Fruit fly (Drosophila melanogaster) whole organism, embryonic: Measurements from ENCODE around the gene CG31886.

Experiments
- Antp ChIP-seq: fragments of 200-800 bp; sonication (Bioruptor generic); optimal IDR thresholded peaks from 3 replicates; lab custom pipeline; 2016; ENCODE audit warnings: missing biosample characterization, missing genetic modification characterization
- Atf6 ChIP-seq: fragments of 200-800 bp; sonication (Bioruptor generic); IDR thresholded peaks from 2 replicates; pipeline ENCODE4 v1.3.6; 2022; ENCODE audit warnings: missing biosample characterization, missing genetic modification characterization
- Awh ChIP-seq: fragments of 200-800 bp; sonication (Bioruptor generic); IDR thresholded peaks from 2 replicates; pipeline ENCODE4, ENCODE4 v1.3.6; 2022; ENCODE audit warnings: missing biosample characterization, missing genetic modification characterization
- BEAF-32 ChIP-seq: fragments of 200-800 bp; sonication (Bioruptor generic); optimal IDR thresholded peaks from 3 replicates; lab custom pipeline; 2017; ENCODE audit warnings: missing biosample characterization, missing genetic modification characterization, mild to moderate bottlenecking, moderate library complexity, missing genetic modification reagents
- CG10274 ChIP-seq: fragments of 200-800 bp; sonication (Bioruptor generic); optimal IDR thresholded peaks from 3 replicates; lab custom pipeline; 2017; ENCODE audit warnings: missing biosample characterization, mild to moderate bottlenecking, missing genetic modification characterization
- CG10462 ChIP-seq: fragments of 200-800 bp; sonication (Bioruptor generic); optimal IDR thresholded peaks from 2 replicates; lab custom pipeline; 2016; ENCODE audit warnings: missing biosample characterization, missing genetic modification characterization
- CG13296 ChIP-seq: fragments of 200-800 bp; sonication (Bioruptor generic); optimal IDR thresholded peaks from 3 replicates; lab custom pipeline; 2018; ENCODE audit warnings: missing biosample characterization, mild to moderate bottlenecking, missing genetic modification characterization
- CG13424 ChIP-seq: fragments of 200-800 bp; sonication (Bioruptor generic); optimal IDR thresholded peaks from 2 replicates; lab custom pipeline; 2019; ENCODE audit warnings: missing biosample characterization, mild to moderate bottlenecking, missing genetic modification characterization, moderate library complexity
- CG14014 ChIP-seq: fragments of 200-800 bp; sonication (Bioruptor generic); IDR thresholded peaks from 2 replicates; pipeline ENCODE4 v1.3.6; 2022; ENCODE audit warnings: missing biosample characterization, missing genetic modification characterization
- CG1529 ChIP-seq: fragments of 200-800 bp; sonication (Bioruptor generic); optimal IDR thresholded peaks from 3 replicates; lab custom pipeline; 2018; ENCODE audit warnings: missing biosample characterization, missing genetic modification characterization
- CG15479 ChIP-seq: fragments of 200-800 bp; sonication (Bioruptor generic); optimal IDR thresholded peaks from 3 replicates; lab custom pipeline; 2019; ENCODE audit warnings: missing biosample characterization, mild to moderate bottlenecking, missing genetic modification characterization, moderate library complexity
- CG15601 ChIP-seq: fragments of 200-800 bp; sonication (Bioruptor generic); optimal IDR thresholded peaks from 3 replicates; lab custom pipeline; 2019; ENCODE audit warnings: missing biosample characterization, mild to moderate bottlenecking, missing genetic modification characterization, moderate library complexity
- CG15696 ChIP-seq: fragments of 200-800 bp; sonication (Bioruptor generic); optimal IDR thresholded peaks from 2 replicates; lab custom pipeline; 2019; ENCODE audit warnings: missing biosample characterization, mild to moderate bottlenecking, missing genetic modification characterization, moderate library complexity
- CG17359 ChIP-seq: fragments of 200-800 bp; sonication (Bioruptor generic); optimal IDR thresholded peaks from 3 replicates; lab custom pipeline; 2018; ENCODE audit warnings: missing biosample characterization, mild to moderate bottlenecking, missing genetic modification characterization, moderate library complexity
- CG2889 ChIP-seq: fragments of 200-800 bp; sonication (Bioruptor generic); IDR thresholded peaks from 3 replicates; pipeline ENCODE4 v1.3.6; 2022; ENCODE audit warnings: missing biosample characterization, missing genetic modification characterization
- CG31388 ChIP-seq: fragments of 200-800 bp; sonication (Bioruptor generic); optimal IDR thresholded peaks from 2 replicates; lab custom pipeline; 2016; ENCODE audit warnings: missing biosample characterization, missing genetic modification characterization
- CG4424 ChIP-seq: fragments of 200-800 bp; sonication (Bioruptor generic); optimal IDR thresholded peaks from 3 replicates; lab custom pipeline; 2016; ENCODE audit warnings: missing biosample characterization, missing genetic modification characterization
- CG5180 ChIP-seq: fragments of 200-800 bp; sonication (Bioruptor generic); optimal IDR thresholded peaks from 3 replicates; lab custom pipeline; 2017; ENCODE audit warnings: missing biosample characterization, missing genetic modification characterization, mild to moderate bottlenecking, moderate library complexity, missing genetic modification reagents
- CG6254 ChIP-seq: fragments of 200-800 bp; sonication (Bioruptor generic); optimal IDR thresholded peaks from 3 replicates; lab custom pipeline; 2017; ENCODE audit warnings: mild to moderate bottlenecking, missing biosample characterization, missing genetic modification reagents, missing genetic modification characterization
- CG7357 ChIP-seq: fragments of 200-800 bp; sonication (Bioruptor generic); IDR thresholded peaks from 3 replicates; pipeline ENCODE4 v1.3.6; 2022; ENCODE audit warnings: missing biosample characterization, missing genetic modification characterization
- CG7839 ChIP-seq: fragments of 200-800 bp; sonication (Bioruptor generic); optimal IDR thresholded peaks from 3 replicates; lab custom pipeline; 2018; ENCODE audit warnings: missing biosample characterization, mild to moderate bottlenecking, missing genetic modification characterization, moderate library complexity
- CG8388 ChIP-seq: fragments of 200-800 bp; sonication (Bioruptor generic); optimal IDR thresholded peaks from 2 replicates; lab custom pipeline; 2019; ENCODE audit warnings: missing biosample characterization, mild to moderate bottlenecking, missing genetic modification characterization, moderate library complexity
- CG8478 ChIP-seq: fragments of >200 bp; optimal IDR thresholded peaks from 2 replicates; lab custom pipeline; 2018
- CG9727 ChIP-seq: fragments of 200-800 bp; sonication (Bioruptor generic); optimal IDR thresholded peaks from 3 replicates; lab custom pipeline; 2017; ENCODE audit warnings: missing biosample characterization, mild to moderate bottlenecking, missing genetic modification characterization
- CoRest ChIP-seq: fragments of 200-800 bp; sonication (Bioruptor generic); optimal IDR thresholded peaks from 3 replicates; lab custom pipeline; 2018; ENCODE audit warnings: missing biosample characterization, mild to moderate bottlenecking, missing genetic modification characterization, moderate library complexity
- Dfd ChIP-seq, 2 experiments: fragments of >200 bp; optimal IDR thresholded peaks; 2 replicates each; lab custom pipeline; 2017; ENCODE audit warnings: missing biosample characterization in 2 of 2, missing genetic modification characterization in 2 of 2
- Dip2 ChIP-seq: fragments of 200-800 bp; sonication (Bioruptor generic); IDR thresholded peaks from 2 replicates; pipeline ENCODE4 v1.3.6; 2022; ENCODE audit warnings: missing biosample characterization, missing genetic modification characterization
- Dp ChIP-seq: fragments of 200-800 bp; sonication (Bioruptor generic); optimal IDR thresholded peaks from 2 replicates; lab custom pipeline; 2018; ENCODE audit warnings: missing biosample characterization, mild to moderate bottlenecking, missing genetic modification characterization, moderate library complexity
- Drgx ChIP-seq: fragments of 200-800 bp; sonication (Bioruptor generic); IDR thresholded peaks from 2 replicates; pipeline ENCODE4 v1.3.6; 2022; ENCODE audit warnings: missing biosample characterization, missing genetic modification characterization
- E2f1 ChIP-seq: fragments of 200-800 bp; sonication (Bioruptor generic); IDR thresholded peaks from 2 replicates; pipeline ENCODE4 v1.3.6; 2022; ENCODE audit warnings: missing biosample characterization, missing genetic modification characterization
- HLH54F ChIP-seq: fragments of 200-800 bp; sonication (Bioruptor generic); optimal IDR thresholded peaks from 3 replicates; lab custom pipeline; 2016; ENCODE audit warnings: missing biosample characterization, missing genetic modification characterization
- HmgD ChIP-seq: fragments of 200-800 bp; sonication (Bioruptor generic); optimal IDR thresholded peaks from 3 replicates; lab custom pipeline; 2016; ENCODE audit warnings: missing biosample characterization, missing genetic modification characterization
- Lim3 ChIP-seq: fragments of 200-800 bp; sonication (Bioruptor generic); IDR thresholded peaks from 2 replicates; pipeline ENCODE4 v1.3.6; 2022; ENCODE audit warnings: missing biosample characterization, missing genetic modification characterization
- Mes4 ChIP-seq: fragments of 200-800 bp; sonication (Bioruptor generic); optimal IDR thresholded peaks from 2 replicates; lab custom pipeline; 2016; ENCODE audit warnings: missing biosample characterization, missing genetic modification characterization
- NfI ChIP-seq: fragments of 200-800 bp; sonication (Bioruptor generic); optimal IDR thresholded peaks from 3 replicates; lab custom pipeline; 2018; ENCODE audit warnings: missing biosample characterization, mild to moderate bottlenecking, missing genetic modification characterization, moderate library complexity
- Poxn ChIP-seq: fragments of 200-800 bp; sonication (Bioruptor generic); IDR thresholded peaks from 2 replicates; pipeline ENCODE4 v1.3.6; 2022; ENCODE audit warnings: missing biosample characterization, missing genetic modification characterization
- chn ChIP-seq: fragments of 200-800 bp; sonication (Bioruptor generic); optimal IDR thresholded peaks from 2 replicates; lab custom pipeline; 2016; ENCODE audit warnings: missing biosample characterization, missing genetic modification characterization
- crc ChIP-seq: fragments of 200-800 bp; sonication (Bioruptor generic); optimal IDR thresholded peaks from 2 replicates; lab custom pipeline; 2016; ENCODE audit warnings: missing biosample characterization, missing genetic modification characterization
- dati ChIP-seq: fragments of 200-800 bp; sonication (Bioruptor generic); IDR thresholded peaks from 2 replicates; pipeline ENCODE4 v1.3.6; 2022; ENCODE audit warnings: missing biosample characterization, missing genetic modification characterization
- ftz-f1 ChIP-seq: fragments of 200-800 bp; sonication (Bioruptor generic); optimal IDR thresholded peaks from 2 replicates; lab custom pipeline; 2016; ENCODE audit warnings: missing biosample characterization, missing genetic modification characterization
- ind ChIP-seq: fragments of 200-800 bp; sonication (Bioruptor generic); optimal IDR thresholded peaks from 3 replicates; lab custom pipeline; 2016; ENCODE audit warnings: missing biosample characterization, missing genetic modification characterization
- jigr1 ChIP-seq: fragments of 200-800 bp; sonication (Bioruptor generic); IDR thresholded peaks from 3 replicates; pipeline ENCODE4 v1.3.6; 2022; ENCODE audit warnings: missing biosample characterization, missing genetic modification characterization
- nau ChIP-seq: fragments of 200-800 bp; sonication (Bioruptor generic); optimal IDR thresholded peaks from 3 replicates; lab custom pipeline; 2017; ENCODE audit warnings: missing biosample characterization, mild to moderate bottlenecking, missing genetic modification characterization, missing genetic modification reagents
- nmo ChIP-seq: fragments of 200-800 bp; sonication (Bioruptor generic); optimal IDR thresholded peaks from 2 replicates; lab custom pipeline; 2018; ENCODE audit warnings: missing biosample characterization, mild to moderate bottlenecking, missing genetic modification characterization, moderate library complexity
- nom ChIP-seq: fragments of 200-800 bp; sonication (Bioruptor generic); optimal IDR thresholded peaks from 2 replicates; lab custom pipeline; 2017; ENCODE audit warnings: missing biosample characterization, missing genetic modification characterization, mild to moderate bottlenecking, moderate library complexity, missing genetic modification reagents
- oc ChIP-seq: fragments of 200-800 bp; sonication (Bioruptor generic); optimal IDR thresholded peaks from 2 replicates; lab custom pipeline; 2018; ENCODE audit warnings: missing biosample characterization, mild to moderate bottlenecking, missing genetic modification characterization, moderate library complexity
- odd ChIP-seq: fragments of 200-800 bp; sonication (Bioruptor generic); optimal IDR thresholded peaks from 2 replicates; lab custom pipeline; 2017; ENCODE audit warnings: missing biosample characterization, mild to moderate bottlenecking, missing genetic modification characterization
- slp2 ChIP-seq: fragments of 200-800 bp; sonication (Bioruptor generic); optimal IDR thresholded peaks from 2 replicates; lab custom pipeline; 2016; ENCODE audit warnings: missing biosample characterization, missing genetic modification characterization
- sna ChIP-seq: fragments of 200-800 bp; sonication (Bioruptor generic); IDR thresholded peaks from 2 replicates; pipeline ENCODE4 v1.3.6; 2022; ENCODE audit warnings: missing biosample characterization, missing genetic modification characterization; ENCODE audit not compliant: partially characterized antibody
- vvl ChIP-seq: fragments of 200-800 bp; sonication (Bioruptor generic); IDR thresholded peaks from 2 replicates; pipeline ENCODE4 v1.3.6; 2022; ENCODE audit warnings: missing biosample characterization, missing genetic modification characterization
- wdn ChIP-seq: fragments of 200-800 bp; sonication (Bioruptor generic); IDR thresholded peaks from 2 replicates; pipeline ENCODE4 v1.3.6; 2022; ENCODE audit warnings: missing biosample characterization, missing genetic modification characterization

CG31886 gene

DNA sequence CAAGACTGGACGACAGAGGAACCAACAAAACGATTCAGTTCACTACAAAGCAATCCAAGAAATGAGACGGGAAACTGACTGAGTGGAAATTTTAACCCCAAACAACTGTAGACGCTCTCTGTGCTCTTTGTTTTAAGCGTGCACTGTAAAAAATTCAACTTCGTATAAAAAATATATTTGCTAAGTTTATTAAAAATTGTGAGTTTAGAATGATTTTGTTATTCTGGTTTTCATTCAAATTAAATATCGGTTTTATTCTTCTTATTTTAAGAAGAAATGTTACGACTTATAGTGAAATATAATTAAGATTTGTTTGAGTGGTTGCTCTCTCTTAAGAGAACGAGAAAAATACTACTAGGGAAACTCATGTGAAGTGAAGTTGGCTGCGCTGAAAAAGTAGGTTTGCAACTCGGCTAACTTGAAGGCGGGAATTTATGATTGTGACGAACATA lies 779 bp downstream of the CG31886 start (continued):
- TF ChIP-seq Poxn (GFP tag; lab: Robert Waterston, UW) = peak; percentile 73
- TF ChIP-seq BEAF-32 (GFP tag; lab: Kevin White, UChicago) = no peak
- peak; percentile 70 for TF ChIP-seq odd (GFP tag; lab: Kevin White, UChicago)
- peak; percentile 97 for TF ChIP-seq CG10462 (GFP tag; lab: Kevin White, UChicago)
- peak; percentile 93 for TF ChIP-seq oc (tag; lab: Kevin White, UChicago)
- peak; percentile 90 for TF ChIP-seq Mes4 (GFP tag; lab: Kevin White, UChicago)
- peak; percentile 93 for TF ChIP-seq CG17359 (tag; lab: Kevin White, UChicago)
- peak; percentile 84 for TF ChIP-seq CG13296 (GFP tag; lab: Kevin White, UChicago)
- peak; percentile 93 for TF ChIP-seq CoRest (tag; lab: Kevin White, UChicago)
- peak; percentile 93 for TF ChIP-seq crc
- peak; percentile 83 for TF ChIP-seq CG15696
- TF ChIP-seq CG15479 (GFP tag; lab: Kevin White, UChicago) = peak; percentile 3
- peak; percentile 93 for TF ChIP-seq NfI (GFP tag; lab: Kevin White, UChicago)
- peak; percentile 94 for TF ChIP-seq jigr1 (GFP tag; lab: Robert Waterston, UW)
- TF ChIP-seq wdn = peak; percentile 94
- peak; percentile 94 for TF ChIP-seq CG8388 (GFP tag; lab: Kevin White, UChicago)
- peak; percentile 86 for TF ChIP-seq nau (GFP tag; lab: Kevin White, UChicago)
- TF ChIP-seq Antp (GFP tag; lab: Kevin White, UChicago) = peak; percentile 94
- peak; percentile 97 for TF ChIP-seq Drgx (GFP tag; lab: Robert Waterston, UW)
- TF ChIP-seq Dp (GFP tag; lab: Kevin White, UChicago) = peak; percentile 94
- TF ChIP-seq CG7357 (GFP tag; lab: Robert Waterston, UW) = peak; percentile 93
- TF ChIP-seq CG8478 (lab: Kevin White, UChicago) = no peak
- TF ChIP-seq HmgD (GFP tag; lab: Kevin White, UChicago) = peak; percentile 83
- TF ChIP-seq slp2 (GFP tag; lab: Kevin White, UChicago) = peak; percentile 95
- TF ChIP-seq CG1529 (GFP tag; lab: Kevin White, UChicago) = peak; percentile 84
- peak; percentile 94 for TF ChIP-seq nmo (GFP tag; lab: Kevin White, UChicago)
- peak; percentile 44 for TF ChIP-seq CG10274 (GFP tag; lab: Kevin White, UChicago)
- TF ChIP-seq dati = peak; percentile 92
- peak; percentile 81 for TF ChIP-seq CG31388 (GFP tag; lab: Kevin White, UChicago)
- TF ChIP-seq nom = no peak
- peak; percentile 97 for TF ChIP-seq CG15601 (tag; lab: Kevin White, UChicago)
- TF ChIP-seq sna = peak; percentile 18; the same call in 1 of the 2 replicates
- TF ChIP-seq vvl (GFP tag; lab: Robert Waterston, UW) = peak; percentile 99
- TF ChIP-seq Dfd (GFP tag; optimal IDR thresholded peaks at IDR 0.05; lab: Kevin White, UChicago) = no peak
- TF ChIP-seq HLH54F = peak; percentile 77
- peak; percentile 94 for TF ChIP-seq CG4424
- peak; percentile 96 for TF ChIP-seq CG2889 (GFP tag; lab: Robert Waterston, UW)
- peak; percentile 90 for TF ChIP-seq CG13424 (tag; lab: Kevin White, UChicago)
- TF ChIP-seq E2f1 = peak; percentile 98
- TF ChIP-seq Awh (GFP tag; lab: Robert Waterston, UW) = peak; percentile 98
- peak; percentile 59 for TF ChIP-seq ftz-f1
- TF ChIP-seq CG7839 (tag; lab: Kevin White, UChicago) = peak; percentile 94
- TF ChIP-seq chn (GFP tag; lab: Kevin White, UChicago) = peak; percentile 93
- TF ChIP-seq CG5180 (GFP tag; lab: Kevin White, UChicago) = peak; percentile 69
- TF ChIP-seq Dip2 (GFP tag; lab: Robert Waterston, UW) = 0 out of 2 replicates have a peak, but pooled peaks have one; percentile 22
- peak; percentile 96 for TF ChIP-seq CG9727
- TF ChIP-seq CG6254 (GFP tag; lab: Kevin White, UChicago) = peak; percentile 88
- TF ChIP-seq ind (GFP tag; lab: Kevin White, UChicago) = peak; percentile 91
- peak; percentile 88; the same call in 1 of the 2 replicates for TF ChIP-seq Lim3 (GFP tag; lab: Robert Waterston, UW)
- peak; percentile 96 for TF ChIP-seq CG14014 (GFP tag; lab: Robert Waterston, UW)
- peak; percentile 98 for TF ChIP-seq Atf6 (GFP tag; lab: Robert Waterston, UW)
